Worm (Caenorhabditis elegans) whole organism, mixed stage, embryonic: Measurements from ENCODE around the gene clec-6.

Experiments
- M03D4.4 ChIP-seq: sonication (generic microtip); optimal IDR thresholded peaks from 2 replicates; lab custom pipeline; 2017; ENCODE audit warnings: mild to moderate bottlenecking, missing genetic modification characterization, missing compliant biosample characterization
- bed-3 ChIP-seq: fragments of 200-800 bp; sonication (Bioruptor generic); optimal IDR thresholded peaks from 3 replicates; lab custom pipeline; 2018; ENCODE audit warnings: mild to moderate bottlenecking, missing genetic modification characterization, moderate library complexity, missing compliant biosample characterization
- blmp-1 ChIP-seq: fragments of 150-350 bp; optimal IDR thresholded peaks from 2 replicates; lab custom pipeline; 2014; ENCODE audit warnings: missing biosample characterization, missing genetic modification characterization
- ceh-39 ChIP-seq: fragments of 150-350 bp; optimal IDR thresholded peaks from 2 replicates; lab custom pipeline; 2014; ENCODE audit warnings: missing biosample characterization, missing genetic modification characterization
- ceh-83 ChIP-seq: fragments of 200-800 bp; sonication (Bioruptor generic); optimal IDR thresholded peaks from 2 replicates; lab custom pipeline; 2018; ENCODE audit warnings: mild to moderate bottlenecking, missing genetic modification characterization, missing compliant biosample characterization
- ces-1 ChIP-seq: fragments of 150-350 bp; optimal IDR thresholded peaks from 2 replicates; lab custom pipeline; 2014; ENCODE audit warnings: missing biosample characterization, missing genetic modification reagents, missing genetic modification characterization
- cnd-1 ChIP-seq: fragments of 200-800 bp; sonication (Bioruptor generic); optimal IDR thresholded peaks from 2 replicates; lab custom pipeline; 2018; ENCODE audit warnings: mild to moderate bottlenecking, missing genetic modification characterization, missing compliant biosample characterization
- elt-1 ChIP-seq: sonication (generic microtip); optimal IDR thresholded peaks from 2 replicates; lab custom pipeline; 2017; ENCODE audit warnings: missing genetic modification characterization, mild to moderate bottlenecking, missing compliant biosample characterization, antibody characterized with exemption, moderate library complexity, borderline replicate concordance; ENCODE audit not compliant: insufficient read depth
- elt-3 ChIP-seq: fragments of 150-350 bp; optimal IDR thresholded peaks from 2 replicates; lab custom pipeline; 2014; ENCODE audit warnings: missing biosample characterization, missing genetic modification characterization
- flh-1 ChIP-seq: fragments of 200-800 bp; sonication (Bioruptor generic); optimal IDR thresholded peaks from 2 replicates; lab custom pipeline; 2018; ENCODE audit warnings: mild to moderate bottlenecking, missing genetic modification characterization, moderate library complexity, missing compliant biosample characterization
- ham-2 ChIP-seq: fragments of 200-800 bp; sonication (Bioruptor generic); optimal IDR thresholded peaks from 2 replicates; lab custom pipeline; 2018; ENCODE audit warnings: mild to moderate bottlenecking, missing genetic modification characterization, missing compliant biosample characterization
- hlh-1 ChIP-seq: fragments of 150-350 bp; optimal IDR thresholded peaks from 2 replicates; lab custom pipeline; 2014; ENCODE audit warnings: missing biosample characterization, missing genetic modification reagents, missing genetic modification characterization
- lin-13 ChIP-seq: fragments of 150-350 bp; optimal IDR thresholded peaks from 2 replicates; lab custom pipeline; 2014; ENCODE audit warnings: missing biosample characterization, missing genetic modification characterization
- lin-32 ChIP-seq: fragments of 200-800 bp; sonication (Bioruptor generic); optimal IDR thresholded peaks from 2 replicates; lab custom pipeline; 2018; ENCODE audit warnings: mild to moderate bottlenecking, missing genetic modification characterization, missing compliant biosample characterization
- lsy-2 ChIP-seq: fragments of 150-350 bp; optimal IDR thresholded peaks from 2 replicates; lab custom pipeline; 2014; ENCODE audit warnings: missing biosample characterization, missing genetic modification characterization
- mab-5 ChIP-seq: fragments of 150-350 bp; optimal IDR thresholded peaks from 2 replicates; lab custom pipeline; 2014; ENCODE audit warnings: missing biosample characterization, missing genetic modification characterization
- mep-1 ChIP-seq: fragments of 150-350 bp; optimal IDR thresholded peaks from 2 replicates; lab custom pipeline; 2017; ENCODE audit warnings: missing biosample characterization, missing genetic modification reagents, missing genetic modification characterization, inconsistent platforms
- mls-2 ChIP-seq: sonication (generic microtip); optimal IDR thresholded peaks from 2 replicates; lab custom pipeline; 2016; ENCODE audit warnings: mild to moderate bottlenecking, missing genetic modification characterization, moderate library complexity, missing compliant biosample characterization
- nhr-12 ChIP-seq: fragments of 150-350 bp; optimal IDR thresholded peaks from 2 replicates; lab custom pipeline; 2014; ENCODE audit warnings: missing biosample characterization, missing genetic modification characterization
- nhr-2 ChIP-seq: fragments of 150-350 bp; optimal IDR thresholded peaks from 2 replicates; lab custom pipeline; 2014; ENCODE audit warnings: missing biosample characterization, missing genetic modification characterization
- nhr-237 ChIP-seq: fragments of 150-350 bp; optimal IDR thresholded peaks from 2 replicates; lab custom pipeline; 2014; ENCODE audit warnings: missing biosample characterization, missing genetic modification characterization
- nhr-28 ChIP-seq: fragments of 150-350 bp; optimal IDR thresholded peaks from 2 replicates; lab custom pipeline; 2014; ENCODE audit warnings: missing biosample characterization, missing genetic modification characterization
- nhr-76 ChIP-seq: sonication (generic microtip); optimal IDR thresholded peaks from 2 replicates; lab custom pipeline; 2017; ENCODE audit warnings: missing biosample characterization, missing genetic modification characterization
- pha-4 ChIP-seq: fragments of 150-350 bp; optimal IDR thresholded peaks from 2 replicates; lab custom pipeline; 2018; ENCODE audit warnings: missing biosample characterization, missing genetic modification reagents, missing genetic modification characterization
- sem-2 ChIP-seq: fragments of 200-800 bp; sonication (Bioruptor generic); optimal IDR thresholded peaks from 2 replicates; lab custom pipeline; 2018; ENCODE audit warnings: mild to moderate bottlenecking, missing genetic modification characterization, missing compliant biosample characterization
- snpc-4 ChIP-seq: fragments of 150-350 bp; optimal IDR thresholded peaks from 2 replicates; lab custom pipeline; 2014; ENCODE audit warnings: missing biosample characterization, missing genetic modification characterization
- sptf-1 ChIP-seq: sonication (generic microtip); optimal IDR thresholded peaks from 2 replicates; lab custom pipeline; 2017; ENCODE audit warnings: mild to moderate bottlenecking, missing genetic modification characterization, moderate library complexity, missing compliant biosample characterization
- tbx-8 ChIP-seq: fragments of 200-800 bp; sonication (Bioruptor generic); optimal IDR thresholded peaks from 2 replicates; lab custom pipeline; 2018; ENCODE audit warnings: mild to moderate bottlenecking, missing genetic modification characterization, moderate library complexity, missing compliant biosample characterization
- unc-120 ChIP-seq: sonication (generic microtip); optimal IDR thresholded peaks from 2 replicates; lab custom pipeline; 2017; ENCODE audit warnings: missing genetic modification characterization, missing compliant biosample characterization; ENCODE audit not compliant: poor library complexity, severe bottlenecking
- unc-39 ChIP-seq: fragments of 150-350 bp; optimal IDR thresholded peaks from 2 replicates; lab custom pipeline; 2014; ENCODE audit warnings: missing biosample characterization, missing genetic modification characterization
- unc-62 ChIP-seq: fragments of 150-350 bp; optimal IDR thresholded peaks from 2 replicates; lab custom pipeline; 2014; ENCODE audit warnings: missing biosample characterization, missing genetic modification reagents, missing genetic modification characterization
- zip-8 ChIP-seq: fragments of 150-350 bp; optimal IDR thresholded peaks from 2 replicates; lab custom pipeline; 2014; ENCODE audit warnings: missing biosample characterization, missing genetic modification characterization
- ztf-11 ChIP-seq: fragments of 150-350 bp; optimal IDR thresholded peaks from 2 replicates; lab custom pipeline; 2014; ENCODE audit warnings: missing biosample characterization, missing genetic modification characterization

Gene clec-6

DNA sequence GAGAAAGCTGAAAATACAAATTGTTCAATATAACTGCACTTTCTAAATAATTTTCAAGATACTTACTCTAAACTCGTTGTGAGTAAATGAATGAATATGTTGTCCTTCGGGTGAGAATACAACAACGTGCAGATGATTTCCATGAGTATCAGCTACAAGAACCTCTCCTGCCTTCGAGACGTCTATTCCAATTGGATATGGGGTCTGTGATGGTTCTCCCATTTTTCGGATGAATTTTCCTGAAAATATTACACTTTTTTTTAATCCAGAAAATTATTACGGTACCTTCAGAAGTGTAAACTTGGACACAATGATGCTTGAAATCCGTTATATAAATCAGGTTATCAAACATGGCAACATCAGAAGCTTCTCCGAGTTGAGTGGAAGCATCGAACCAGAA, 8.1 kb upstream of the clec-6 start:
- TF ChIP-seq cnd-1, result no peak
- TF ChIP-seq unc-39, result no peak
- no peak for TF ChIP-seq ceh-83 (GFP tag; lab: Kevin White, UChicago)
- no peak for TF ChIP-seq ztf-11 (tag; lab: Kevin White, UChicago)
- no peak for TF ChIP-seq hlh-1
- TF ChIP-seq lin-13 (tag; lab: Kevin White, UChicago), result no peak
- no peak for TF ChIP-seq unc-62 (GFP tag; lab: Kevin White, UChicago)
- no peak for TF ChIP-seq nhr-76 (tag; lab: Kevin White, UChicago)
- TF ChIP-seq sem-2, result no peak
- no peak for TF ChIP-seq mls-2 (tag; lab: Kevin White, UChicago)
- no peak for TF ChIP-seq nhr-2
- no peak for TF ChIP-seq ceh-39 (tag; lab: Kevin White, UChicago)
- TF ChIP-seq nhr-12 (tag; lab: Kevin White, UChicago), result no peak
- TF ChIP-seq unc-120 (tag; lab: Kevin White, UChicago), result no peak
- TF ChIP-seq nhr-237 (tag; lab: Kevin White, UChicago), result no peak
- no peak for TF ChIP-seq tbx-8
- no peak for TF ChIP-seq elt-1 (tag; lab: Kevin White, UChicago)
- no peak for TF ChIP-seq blmp-1 (tag; lab: Kevin White, UChicago)
- no peak for TF ChIP-seq lsy-2
- TF ChIP-seq, all 35 proteins: peak for 0

DNA sequence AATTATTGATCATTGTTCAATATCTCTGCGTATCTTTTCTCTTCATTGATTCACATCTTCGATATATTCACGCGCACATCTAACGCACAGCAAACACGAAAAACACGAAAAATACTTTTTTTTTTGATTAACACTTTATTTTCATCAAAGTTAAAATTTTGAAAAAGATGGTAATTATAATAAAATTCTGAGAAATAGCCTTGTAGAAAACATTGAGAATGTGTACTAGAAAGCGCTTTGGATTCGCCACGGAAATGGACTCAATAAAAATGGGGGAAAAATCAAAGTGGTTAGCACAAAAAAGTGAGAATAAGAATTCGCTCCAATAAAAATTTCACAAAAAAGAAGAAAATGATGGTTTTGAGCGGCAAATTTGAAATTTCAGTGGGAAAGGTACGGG, 6.3 kb upstream of the clec-6 start, which contains the start of gene F26F4.6:
TSS of gene F26F4.6 (minus strand) at position 101 of the 400 bp plus-strand sequence.
- TF ChIP-seq lsy-2 (no peak), ceh-39 (tag; lab: Kevin White, UChicago) (no peak), M03D4.4 (tag; lab: Kevin White, UChicago) (no peak), mep-1 (no peak)

DNA sequence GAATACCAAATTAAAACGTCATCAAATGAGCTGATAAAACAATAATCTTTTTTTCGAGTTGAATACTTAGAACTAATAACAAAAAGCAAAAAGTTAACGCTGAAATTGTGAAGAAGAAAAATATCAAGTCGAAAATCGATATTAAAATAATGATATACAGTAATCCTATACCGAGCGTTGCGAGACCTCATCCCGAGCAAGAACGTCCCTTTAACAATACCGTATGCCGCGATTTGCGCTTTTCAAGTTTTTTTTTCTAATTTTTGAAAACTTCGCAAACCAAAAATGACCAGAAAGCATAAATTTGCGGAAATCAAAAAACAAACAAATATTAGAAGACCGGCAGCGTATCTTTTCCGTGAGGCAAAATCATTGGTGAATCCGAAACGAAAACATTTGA, 3.8 kb upstream of the clec-6 start, which contains the start of gene F26F4.5:
TSS of gene F26F4.5 (minus strand) at position 256 of the 400 bp plus-strand sequence.
- TF ChIP-seq sptf-1 (no peak), ceh-39 (tag; lab: Kevin White, UChicago) (no peak), nhr-76 (tag; lab: Kevin White, UChicago) (no peak), cnd-1 (no peak), flh-1 (GFP tag; lab: Kevin White, UChicago) (no peak), nhr-28 (tag; lab: Kevin White, UChicago) (no peak), snpc-4 (no peak), ham-2 (GFP tag; lab: Kevin White, UChicago) (no peak), lin-13 (tag; lab: Kevin White, UChicago) (no peak), mab-5 (tag; lab: Kevin White, UChicago) (no peak), elt-3 (tag; lab: Kevin White, UChicago) (no peak)

DNA sequence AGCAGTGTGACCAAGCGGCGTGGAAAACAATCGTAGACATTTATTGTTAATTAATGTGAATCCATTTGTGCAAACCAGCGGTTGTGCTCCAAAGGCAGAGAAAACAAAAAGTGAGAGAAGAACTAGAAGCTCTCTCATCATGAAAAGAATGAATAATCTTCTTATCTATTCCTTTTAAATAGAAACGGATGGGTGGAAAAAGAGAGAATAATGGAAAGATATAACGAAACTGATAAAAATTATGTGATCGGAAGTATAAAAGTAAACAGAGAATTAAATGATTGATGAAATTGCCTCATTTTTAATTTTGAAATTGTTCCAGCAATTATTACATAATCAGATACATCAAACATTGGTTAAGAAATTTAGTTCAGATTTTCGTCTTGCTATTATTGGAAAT, 3.8 kb downstream of the clec-6 start, which contains the start of gene clec-5:
TSS of gene clec-5 (minus strand) at position 178 of the 400 bp plus-strand sequence.
- TF ChIP-seq sem-2 (no peak), pha-4 (tag; lab: Kevin White, UChicago) (no peak), tbx-8 (no peak), ces-1 (GFP tag; lab: Kevin White, UChicago) (no peak), zip-8 (no peak), mep-1 (no peak), ztf-11 (tag; lab: Kevin White, UChicago) (no peak), flh-1 (GFP tag; lab: Kevin White, UChicago) (no peak), nhr-12 (tag; lab: Kevin White, UChicago) (no peak), mls-2 (tag; lab: Kevin White, UChicago) (no peak), elt-3 (tag; lab: Kevin White, UChicago) (no peak), lin-32 (GFP tag; lab: Kevin White, UChicago) (no peak), lsy-2 (no peak), ceh-39 (tag; lab: Kevin White, UChicago) (no peak), mab-5 (tag; lab: Kevin White, UChicago) (no peak), blmp-1 (tag; lab: Kevin White, UChicago) (no peak), cnd-1 (no peak)

DNA sequence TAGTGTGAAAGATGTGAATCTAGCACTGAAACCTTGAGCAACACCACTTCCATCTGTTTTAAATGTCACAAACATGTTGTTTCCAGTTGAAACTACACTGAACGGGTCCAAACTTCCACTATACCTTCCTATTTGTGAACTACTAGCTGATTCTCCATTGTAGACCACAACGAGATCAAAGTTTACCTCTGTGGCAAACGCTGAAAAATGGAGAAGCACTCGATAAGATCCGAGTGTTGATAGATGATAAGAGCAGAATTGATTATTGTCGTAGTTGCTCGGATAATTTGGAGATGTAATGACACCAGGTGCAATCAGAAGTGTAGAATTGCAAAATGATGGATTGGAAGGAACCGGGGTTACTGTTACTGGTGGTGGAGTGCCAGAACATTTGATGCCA, 5.3 kb downstream of the clec-6 start:
- TF ChIP-seq ceh-39 (tag; lab: Kevin White, UChicago) (no peak), bed-3 (GFP tag; lab: Kevin White, UChicago) (no peak), lin-13 (tag; lab: Kevin White, UChicago) (no peak), ham-2 (GFP tag; lab: Kevin White, UChicago) (no peak), elt-3 (tag; lab: Kevin White, UChicago) (no peak), nhr-12 (tag; lab: Kevin White, UChicago) (no peak), pha-4 (tag; lab: Kevin White, UChicago) (no peak), mep-1 (no peak), M03D4.4 (tag; lab: Kevin White, UChicago) (no peak), ceh-83 (GFP tag; lab: Kevin White, UChicago) (no peak), nhr-237 (tag; lab: Kevin White, UChicago) (no peak), cnd-1 (no peak), blmp-1 (tag; lab: Kevin White, UChicago) (no peak), lin-32 (GFP tag; lab: Kevin White, UChicago) (no peak), mab-5 (tag; lab: Kevin White, UChicago) (no peak), hlh-1 (no peak), sptf-1 (no peak), elt-1 (tag; lab: Kevin White, UChicago) (no peak), mls-2 (tag; lab: Kevin White, UChicago) (no peak), nhr-2 (no peak)
